Worm (Caenorhabditis elegans): ENCODE data around the gene mcm-5.
A peak's percentile ranks its signal among the peaks of the same experiment; 100 is the strongest.

mcm-5 gene

DNA sequence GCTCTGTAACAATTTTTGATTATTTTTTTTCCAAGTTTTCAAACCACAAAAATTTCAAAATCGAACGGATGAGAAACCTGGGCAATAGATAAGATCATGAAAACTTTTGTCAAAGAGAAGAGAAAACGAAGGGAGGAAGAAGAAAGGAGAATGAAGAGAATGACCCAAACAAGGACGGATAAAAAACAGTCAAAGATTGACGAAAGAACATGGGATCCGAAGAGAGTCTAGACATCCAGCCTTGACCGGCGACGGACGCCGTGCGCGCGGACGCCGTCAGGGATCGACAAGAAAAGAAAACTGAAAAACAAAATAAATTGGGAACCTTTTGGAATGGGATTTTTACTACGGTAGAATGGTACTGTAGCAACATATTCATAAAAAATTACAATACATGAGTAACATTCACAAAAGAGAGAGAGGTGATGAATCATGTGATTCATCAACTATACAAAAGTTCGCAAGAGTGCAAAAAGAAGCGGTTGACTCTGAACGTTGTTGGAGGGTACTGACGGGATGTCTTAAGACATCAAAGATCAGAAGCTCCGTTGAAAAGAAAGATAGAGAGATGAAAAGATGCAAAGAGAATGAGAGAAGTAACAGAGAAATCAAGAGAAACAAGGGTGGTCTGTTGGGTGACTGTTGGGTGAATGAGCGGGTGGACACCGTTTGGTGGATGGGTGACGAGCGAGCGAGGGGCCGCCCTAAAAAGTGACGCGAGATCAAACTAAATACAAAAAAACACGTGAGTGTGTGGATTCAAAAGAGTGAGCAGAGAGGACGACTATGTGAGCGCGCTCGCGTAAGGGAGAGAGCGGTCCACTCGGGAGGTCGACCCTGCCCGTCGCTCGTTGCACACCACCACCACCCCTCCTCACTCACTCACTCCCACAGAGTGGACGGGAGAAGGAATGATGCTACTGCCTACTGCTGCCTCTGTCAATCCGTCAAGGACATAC, 10.6 kb downstream of the mcm-5 start, which contains the start of gene sup-26 (continued):
- TF ChIP-seq pqm-1 (tag; optimal IDR thresholded peaks at IDR 0.05) (no peak), fkh-10 (GFP tag; optimal IDR thresholded peaks at IDR 0.05) (no peak), elt-3 (tag; optimal IDR thresholded peaks at IDR 0.05) (peak in 1 of 6 experiments; percentile 29), fkh-8 (tag; optimal IDR thresholded peaks at IDR 0.05) (no peak), snu-23 (GFP tag; optimal IDR thresholded peaks at IDR 0.05) (peak; percentile 43), dpl-1 (GFP tag; optimal IDR thresholded peaks at IDR 0.05) (no peak), efl-1 (optimal IDR thresholded peaks at IDR 0.05) (no peak), efl-1 (GFP tag; optimal IDR thresholded peaks at IDR 0.05 in 1 of 2) (peak in 1 of 2 experiments; percentile 91), nhr-84 (tag; optimal IDR thresholded peaks at IDR 0.05) (no peak), unc-130 (tag; optimal IDR thresholded peaks at IDR 0.05) (no peak), jun-1 (tag; optimal IDR thresholded peaks at IDR 0.05) (no peak), ceh-82 (tag; optimal IDR thresholded peaks at IDR 0.05) (peak in 1 of 3 experiments; percentile 3), ama-1 (optimal IDR thresholded peaks at IDR 0.05) (no peak), lsy-2 (tag; optimal IDR thresholded peaks at IDR 0.05) (peak in 1 of 2 experiments; percentile 36), nhr-90 (tag; optimal IDR thresholded peaks at IDR 0.05; ENCODE audit: poor library complexity) (no peak), pag-3 (tag; optimal IDR thresholded peaks at IDR 0.05; ENCODE audit: borderline replicate concordance, insufficient read depth) (no peak), C04F5.9 (tag; optimal IDR thresholded peaks at IDR 0.05) (no peak), ceh-88 (GFP tag; IDR thresholded peaks at IDR 0.05) (no peak; the same call in 1 of the 2 replicates), sox-4 (tag; optimal IDR thresholded peaks at IDR 0.05) (peak; percentile 0), ceh-63 (GFP tag; optimal IDR thresholded peaks at IDR 0.05) (no peak), dsc-1 (tag; optimal IDR thresholded peaks at IDR 0.05) (peak; percentile 22), tlp-1 (tag; optimal IDR thresholded peaks at IDR 0.05) (no peak), unc-98 (GFP tag; IDR thresholded peaks at IDR 0.05) (no peak), fkh-4 (tag; optimal IDR thresholded peaks at IDR 0.05; ENCODE audit: borderline replicate concordance) (no peak), ces-1 (GFP tag; optimal IDR thresholded peaks at IDR 0.05) (no peak), skn-1 (tag; optimal IDR thresholded peaks at IDR 0.05) (no peak), mef-2 (tag; optimal IDR thresholded peaks at IDR 0.05) (no peak), lin-39 (tag; optimal IDR thresholded peaks at IDR 0.05) (no peak), zip-4 (GFP tag; optimal IDR thresholded peaks at IDR 0.05) (peak; percentile 13), rnt-1 (tag; optimal IDR thresholded peaks at IDR 0.05) (peak; percentile 41), ceh-8 (GFP tag; optimal IDR thresholded peaks at IDR 0.05) (no peak), isw-1 (GFP tag; IDR thresholded peaks at IDR 0.05) (no peak), ztf-11 (tag; optimal IDR thresholded peaks at IDR 0.05) (peak in 1 of 2 experiments; percentile 62), unc-86 (tag; optimal IDR thresholded peaks at IDR 0.05) (peak; percentile 9), mep-1 (tag; optimal IDR thresholded peaks at IDR 0.05) (peak; percentile 30), elt-2 (tag; optimal IDR thresholded peaks at IDR 0.05) (no peak), Y116A8C.19 (tag; optimal IDR thresholded peaks at IDR 0.05; ENCODE audit: borderline replicate concordance) (no peak), egl-13 (tag; optimal IDR thresholded peaks at IDR 0.05) (no peak), nhr-76 (tag; optimal IDR thresholded peaks at IDR 0.05) (no peak), nhr-47 (tag; optimal IDR thresholded peaks at IDR 0.05) (peak; percentile 32), swsn-7 (tag; optimal IDR thresholded peaks at IDR 0.05) (peak; percentile 49), hpl-2 (GFP tag; optimal IDR thresholded peaks at IDR 0.05) (no peak), lin-15B (tag; optimal IDR thresholded peaks at IDR 0.05) (no peak), pax-3 (tag; optimal IDR thresholded peaks at IDR 0.05) (no peak), zag-1 (tag; optimal IDR thresholded peaks at IDR 0.05) (no peak), lin-13 (GFP tag; optimal IDR thresholded peaks at IDR 0.05) (peak; percentile 23), nhr-19 (GFP tag; conservative IDR thresholded peaks at IDR 0.05) (0 out of 2 replicates have a peak, but pooled peaks have one; percentile 4), unc-62 (GFP tag; optimal IDR thresholded peaks at IDR 0.05) (no peak), mab-9 (GFP tag; IDR thresholded peaks at IDR 0.05) (no peak), lin-14 (GFP tag; optimal IDR thresholded peaks at IDR 0.05) (peak; percentile 70)
